Worm (Caenorhabditis elegans) whole organism, L1 larva: ENCODE data around the gene col-83.

ENCODE experiments used
- efl-1 ChIP-seq, 4 experiments: fragments of 150-350 bp; optimal IDR thresholded peaks in 3 of 4; peaks in 1 of 4; 1 replicate in 1 of 4; 2 replicates in 3 of 4; lab custom pipeline; 2014; ENCODE audit warnings: missing biosample characterization in 2 of 4, missing genetic modification characterization in 2 of 4, missing genetic modification reagents in 2 of 4
- irx-1 ChIP-seq: sonication (generic microtip); optimal IDR thresholded peaks from 2 replicates; lab custom pipeline; 2016; ENCODE audit warnings: missing genetic modification characterization, missing compliant biosample characterization
- lin-13 ChIP-seq: fragments of 150-350 bp; optimal IDR thresholded peaks from 2 replicates; lab custom pipeline; 2014; ENCODE audit warnings: missing biosample characterization, missing genetic modification reagents, missing genetic modification characterization
- lin-39 ChIP-seq: fragments of 150-350 bp; optimal IDR thresholded peaks from 2 replicates; lab custom pipeline; 2014; ENCODE audit warnings: missing biosample characterization, missing genetic modification reagents, missing genetic modification characterization
- nhr-28 ChIP-seq: fragments of 150-350 bp; optimal IDR thresholded peaks from 2 replicates; lab custom pipeline; 2014; ENCODE audit warnings: missing biosample characterization, missing genetic modification characterization
- pax-3 ChIP-seq: fragments of 200-800 bp; sonication (Bioruptor generic); optimal IDR thresholded peaks from 2 replicates; lab custom pipeline; 2018; ENCODE audit warnings: mild to moderate bottlenecking, missing genetic modification characterization, moderate library complexity, missing compliant biosample characterization
- skn-1 ChIP-seq: fragments of 150-350 bp; optimal IDR thresholded peaks from 2 replicates; lab custom pipeline; 2014; ENCODE audit warnings: missing biosample characterization, missing genetic modification characterization
- unc-62 ChIP-seq: fragments of 150-350 bp; optimal IDR thresholded peaks from 2 replicates; lab custom pipeline; 2014; ENCODE audit warnings: missing biosample characterization, missing genetic modification reagents, missing genetic modification characterization
- zag-1 ChIP-seq: fragments of 150-350 bp; optimal IDR thresholded peaks from 2 replicates; lab custom pipeline; 2014; ENCODE audit warnings: missing biosample characterization, missing genetic modification characterization

DNA sequence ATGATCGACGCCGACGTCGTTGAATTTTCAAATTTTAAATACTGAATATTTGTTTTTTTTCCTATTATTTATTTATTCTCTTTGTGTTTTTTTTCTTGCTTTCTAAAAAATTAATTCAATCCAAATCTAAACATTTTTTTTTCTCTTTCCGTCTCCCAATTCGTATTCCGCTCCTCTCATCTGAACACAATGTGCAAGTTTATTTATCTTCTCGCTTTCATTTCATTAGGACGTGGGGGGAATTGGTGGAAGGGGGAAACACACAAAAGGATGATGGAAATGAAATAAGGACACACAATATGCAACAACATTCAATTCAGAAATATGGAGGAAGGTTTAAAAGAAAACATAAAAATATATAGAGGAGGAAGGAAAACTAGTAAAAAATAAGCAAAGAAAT lies 18.0 kb downstream of the col-83 start:
- TF ChIP-seq efl-1 (optimal IDR thresholded peaks at IDR 0.05; lab: Kevin White, UChicago) (no peak), efl-1 (GFP tag; optimal IDR thresholded peaks at IDR 0.05 in 1 of 2; lab: Kevin White, UChicago) (no peak), lin-13 (GFP tag; lab: Kevin White, UChicago) (no peak), lin-39 (tag; lab: Kevin White, UChicago) (no peak), pax-3 (tag; lab: Kevin White, UChicago) (no peak), zag-1 (tag; lab: Kevin White, UChicago) (no peak), unc-62 (GFP tag; lab: Kevin White, UChicago) (no peak), skn-1 (tag; lab: Kevin White, UChicago) (no peak), irx-1 (tag; lab: Kevin White, UChicago) (no peak), nhr-28 (no peak)
